Worm (Caenorhabditis elegans) whole organism, early embryonic: ENCODE data around the gene F59A6.3.

Experiments
- F13C5.2 ChIP-seq: sonication (generic microtip); optimal IDR thresholded peaks from 2 replicates; lab custom pipeline; 2017; ENCODE audit warnings: mild to moderate bottlenecking, missing genetic modification characterization, inconsistent platforms, missing compliant biosample characterization
- ceh-13 ChIP-seq: fragments of 200-800 bp; sonication (Bioruptor generic); optimal IDR thresholded peaks from 2 replicates; lab custom pipeline; 2018; ENCODE audit warnings: mild to moderate bottlenecking, missing genetic modification characterization, missing compliant biosample characterization
- ets-7 ChIP-seq: sonication (generic microtip); optimal IDR thresholded peaks from 2 replicates; lab custom pipeline; 2016; ENCODE audit warnings: missing genotype, missing genetic modification characterization, missing compliant biosample characterization
- hmbx-1 ChIP-seq: sonication (generic microtip); optimal IDR thresholded peaks from 2 replicates; lab custom pipeline; 2016; ENCODE audit warnings: mild to moderate bottlenecking, missing genetic modification characterization, missing compliant biosample characterization
- hnd-1 ChIP-seq: sonication (generic microtip); optimal IDR thresholded peaks from 2 replicates; lab custom pipeline; 2016; ENCODE audit warnings: missing genetic modification characterization, missing compliant biosample characterization
- pes-1 ChIP-seq: fragments of 200-800 bp; sonication (Bioruptor generic); IDR thresholded peaks from 2 replicates; pipeline ENCODE4 v1.3.6; 2022; ENCODE audit warnings: missing genetic modification reagents, missing genetic modification characterization, missing compliant biosample characterization
- scrt-1 ChIP-seq: fragments of 200-800 bp; sonication (Bioruptor generic); IDR thresholded peaks from 2 replicates; pipeline ENCODE4 v1.3.6; 2022; ENCODE audit warnings: missing genetic modification characterization, missing compliant biosample characterization
- sea-1 ChIP-seq: fragments of 200-800 bp; sonication (Bioruptor generic); conservative IDR thresholded peaks from 2 replicates; pipeline ENCODE4 v1.3.6; 2022; ENCODE audit warnings: missing genetic modification characterization, missing compliant biosample characterization
- tra-4 ChIP-seq: sonication (generic microtip); optimal IDR thresholded peaks from 2 replicates; lab custom pipeline; 2017; ENCODE audit warnings: missing genetic modification characterization, missing compliant biosample characterization

ce11 chrII:5046209-5047200 is 38.4 kb downstream of the F59A6.3 start:
- TF ChIP-seq sea-1 (GFP tag; lab: Robert Waterston, UW) (no peak), hnd-1 (tag; lab: Kevin White, UChicago) (no peak), F13C5.2 (tag; lab: Kevin White, UChicago) (no peak), ets-7 (no peak), hmbx-1 (tag; lab: Kevin White, UChicago) (no peak), ceh-13 (GFP tag; lab: Kevin White, UChicago) (no peak), pes-1 (GFP tag; lab: Robert Waterston, UW) (no peak), scrt-1 (GFP tag; lab: Robert Waterston, UW) (no peak), tra-4 (tag; lab: Kevin White, UChicago) (no peak)
